Fruit fly (Drosophila melanogaster): ENCODE measurements around the gene CG15820.

The CG15820 gene

DNA sequence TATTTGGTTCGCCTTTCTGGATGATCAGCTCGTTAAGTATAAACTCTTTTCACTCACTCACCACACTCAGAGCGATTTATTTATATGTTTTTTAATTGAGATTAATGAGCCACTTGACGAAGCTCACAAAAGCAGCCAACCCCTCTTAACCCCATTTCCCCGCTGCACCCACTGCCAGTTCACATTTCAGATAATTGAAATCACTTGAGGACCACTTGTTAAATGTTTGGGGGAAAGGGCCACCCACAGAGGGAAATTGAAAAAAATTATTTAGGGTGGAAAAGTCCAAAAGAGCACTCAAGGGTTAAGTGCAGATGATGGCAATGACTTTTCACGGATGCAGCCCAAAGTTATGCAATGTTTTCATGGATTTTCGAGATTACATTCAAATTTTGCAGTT is 21.4 kb downstream of the CG15820 start (continued):
- no peak for TF ChIP-seq disco-r (GFP tag; optimal IDR thresholded peaks at IDR 0.05)
- TF ChIP-seq tx (GFP tag; optimal IDR thresholded peaks at IDR 0.05), result no peak
- no peak for TF ChIP-seq fd64A (GFP tag; optimal IDR thresholded peaks at IDR 0.05)
- no peak for TF ChIP-seq hb (GFP tag; IDR thresholded peaks at IDR 0.05; ENCODE audit: partially characterized antibody)
- TF ChIP-seq CG9215 (GFP tag; IDR thresholded peaks at IDR 0.05), result peak; percentile 71
- TF ChIP-seq CG31365 (tag; optimal IDR thresholded peaks at IDR 0.05), result no peak
- no peak for TF ChIP-seq ERR (GFP tag; optimal IDR thresholded peaks at IDR 0.05)
- TF ChIP-seq Dek (tag; optimal IDR thresholded peaks at IDR 0.05), result no peak
- 0 out of 2 replicates have a peak, but pooled peaks have one; percentile 15 for TF ChIP-seq CG11696 (GFP tag; IDR thresholded peaks at IDR 0.05)
- peak; percentile 12 for TF ChIP-seq Abd-B (GFP tag; optimal IDR thresholded peaks at IDR 0.05)
- 0 out of 3 replicates have a peak, but pooled peaks have one; percentile 30 for TF ChIP-seq vnd (GFP tag; IDR thresholded peaks at IDR 0.05; ENCODE audit: partially characterized antibody)
- no peak for TF ChIP-seq CG17361 (GFP tag; IDR thresholded peaks at IDR 0.05)
- no peak for TF ChIP-seq CG16779 (GFP tag; IDR thresholded peaks at IDR 0.05)
- peak; percentile 50; the same call in 1 of the 3 replicates for TF ChIP-seq ci (GFP tag; IDR thresholded peaks at IDR 0.05)
- TF ChIP-seq CG42726 (GFP tag; IDR thresholded peaks at IDR 0.05; ENCODE audit: partially characterized antibody), result no peak
- TF ChIP-seq vvl (GFP tag; IDR thresholded peaks at IDR 0.05), result peak; percentile 45; the same call in 1 of the 2 replicates
- TF ChIP-seq pros (GFP tag; optimal IDR thresholded peaks at IDR 0.05), result no peak
- no peak for TF ChIP-seq az2 (GFP tag; optimal IDR thresholded peaks at IDR 0.05)
- no peak for TF ChIP-seq so (GFP tag; IDR thresholded peaks at IDR 0.05)
- TF ChIP-seq pb (GFP tag; optimal IDR thresholded peaks at IDR 0.05), result no peak
- TF ChIP-seq CG17385 (GFP tag; optimal IDR thresholded peaks at IDR 0.05), result no peak
- TF ChIP-seq CG18476 (GFP tag; optimal IDR thresholded peaks at IDR 0.05), result no peak
- no peak for TF ChIP-seq CkIIα-i1 (GFP tag; IDR thresholded peaks at IDR 0.05)
- TF ChIP-seq cwo (GFP tag; optimal IDR thresholded peaks at IDR 0.05), result no peak
- peak; percentile 34 for TF ChIP-seq CG12769 (tag; optimal IDR thresholded peaks at IDR 0.05)
- TF ChIP-seq CG7372 (GFP tag; IDR thresholded peaks at IDR 0.05), result no peak
- no peak for TF ChIP-seq hth (optimal IDR thresholded peaks at IDR 0.05)
- no peak for TF ChIP-seq CG1792 (GFP tag; optimal IDR thresholded peaks at IDR 0.05)
- TF ChIP-seq YL-1 (GFP tag; optimal IDR thresholded peaks at IDR 0.05), result no peak
- no peak for TF ChIP-seq phol (tag; optimal IDR thresholded peaks at IDR 0.05)
- TF ChIP-seq sima (GFP tag; optimal IDR thresholded peaks at IDR 0.05), result no peak
- peak; percentile 69 for TF ChIP-seq Ets65A (GFP tag)
- TF ChIP-seq Dp (GFP tag; optimal IDR thresholded peaks at IDR 0.05), result no peak
- no peak for TF ChIP-seq CG9817 (tag; optimal IDR thresholded peaks at IDR 0.05)
- peak in 1 of 2 experiments; percentile 22 for TF ChIP-seq dpn (GFP tag; optimal IDR thresholded peaks at IDR 0.05)
- TF ChIP-seq crp (GFP tag; optimal IDR thresholded peaks at IDR 0.05), result no peak
- TF ChIP-seq ttk (GFP tag; IDR thresholded peaks at IDR 0.05), result peak; percentile 39; the same call in 1 of the 2 replicates
- TF ChIP-seq CG32532 (GFP tag; IDR thresholded peaks at IDR 0.05), result peak; percentile 23; the same call in 1 of the 2 replicates
- TF ChIP-seq CG10366 (GFP tag; IDR thresholded peaks at IDR 0.05), result no peak; the same call in 1 of the 2 replicates
- no peak for TF ChIP-seq CG18619 (GFP tag; optimal IDR thresholded peaks at IDR 0.05)
- peak; percentile 56 for TF ChIP-seq CG2120 (GFP tag; optimal IDR thresholded peaks at IDR 0.05)
- no peak for TF ChIP-seq CG6272 (GFP tag; IDR thresholded peaks at IDR 0.05)
- no peak for TF ChIP-seq CG2129 (GFP tag; IDR thresholded peaks at IDR 0.05; ENCODE audit: partially characterized antibody)
- peak; percentile 84 for TF ChIP-seq Med (GFP tag)
- no peak for TF ChIP-seq sqz (GFP tag; optimal IDR thresholded peaks at IDR 0.05)
- TF ChIP-seq CG6813 (GFP tag; optimal IDR thresholded peaks at IDR 0.05), result no peak
- no peak for TF ChIP-seq Hsf (GFP tag; optimal IDR thresholded peaks at IDR 0.05)
- TF ChIP-seq sens (GFP tag), result peak; percentile 79
- no peak for TF ChIP-seq jumu (GFP tag; optimal IDR thresholded peaks at IDR 0.05)
- TF ChIP-seq Sox102F (GFP tag; optimal IDR thresholded peaks at IDR 0.05), result peak; percentile 35
- TF ChIP-seq CG3281 (GFP tag; optimal IDR thresholded peaks at IDR 0.05), result no peak
- TF ChIP-seq slbo (GFP tag; IDR thresholded peaks at IDR 0.05), result no peak

Measured in whole organism, embryonic.